Fruit fly (Drosophila melanogaster): ENCODE data around the gene nmd.

nmd gene

DNA sequence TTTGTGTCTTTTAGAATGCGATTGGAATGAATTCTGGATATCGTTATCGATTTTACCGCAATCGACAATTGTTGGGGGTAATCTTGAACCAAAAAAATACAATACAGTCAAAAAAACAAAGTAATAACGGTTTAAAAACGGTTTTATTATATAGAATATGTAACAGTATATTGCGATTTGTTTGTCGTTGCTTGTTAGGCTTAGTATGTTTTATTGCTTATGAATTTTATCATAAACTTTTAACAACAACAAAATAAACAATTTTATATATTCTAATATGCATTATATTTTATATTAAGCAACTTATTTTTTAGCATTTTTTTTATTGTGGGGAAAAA is 4.0 kb downstream of the nmd start, which contains the start of gene CYLD (continued):
- TF ChIP-seq CG3281 (GFP tag; optimal IDR thresholded peaks at IDR 0.05) (peak; percentile 63), Kr (GFP tag; optimal IDR thresholded peaks at IDR 0.05) (no peak), zf30C (GFP tag; optimal IDR thresholded peaks at IDR 0.05) (peak; percentile 86), zen (tag; optimal IDR thresholded peaks at IDR 0.05) (peak; percentile 62), CG14441 (GFP tag; IDR thresholded peaks at IDR 0.05) (0 out of 2 replicates have a peak, but pooled peaks have one; percentile 39), Eip74EF (GFP tag; optimal IDR thresholded peaks at IDR 0.05) (peak in 1 of 2 experiments; percentile 64), cg (GFP tag; optimal IDR thresholded peaks at IDR 0.05) (no peak), CG14050 (GFP tag; IDR thresholded peaks at IDR 0.05) (peak; percentile 47; the same call in 1 of the 3 replicates), CG15696 (tag; optimal IDR thresholded peaks at IDR 0.05) (peak; percentile 49), NfI (GFP tag; optimal IDR thresholded peaks at IDR 0.05) (peak; percentile 47), tup (GFP tag; optimal IDR thresholded peaks at IDR 0.05) (no peak), gfzf (GFP tag; optimal IDR thresholded peaks at IDR 0.05) (peak; percentile 37), kni (GFP tag; optimal IDR thresholded peaks at IDR 0.05) (no peak), CG10654 (GFP tag; optimal IDR thresholded peaks at IDR 0.05) (peak; percentile 61), dati (GFP tag; IDR thresholded peaks at IDR 0.05) (no peak), pros (GFP tag; optimal IDR thresholded peaks at IDR 0.05) (no peak), BEAF-32 (GFP tag; optimal IDR thresholded peaks at IDR 0.05) (peak; percentile 15), CG2875 (GFP tag; optimal IDR thresholded peaks at IDR 0.05) (peak; percentile 41), CG13894 (tag; optimal IDR thresholded peaks at IDR 0.05) (peak; percentile 58), CG30403 (GFP tag; optimal IDR thresholded peaks at IDR 0.05) (peak; percentile 80), CG17829 (tag; optimal IDR thresholded peaks at IDR 0.05) (peak; percentile 85), CG4424 (GFP tag; optimal IDR thresholded peaks at IDR 0.05) (peak; percentile 71), Rfx (GFP tag; IDR thresholded peaks at IDR 0.05) (peak; percentile 74; the same call in 1 of the 2 replicates), MBD-R2 (GFP tag; IDR thresholded peaks at IDR 0.05) (peak; percentile 56), cato (GFP tag; optimal IDR thresholded peaks at IDR 0.05; ENCODE audit: borderline replicate concordance) (peak; percentile 19), CG1603 (tag; optimal IDR thresholded peaks at IDR 0.05) (peak; percentile 76), CG34224 (GFP tag; IDR thresholded peaks at IDR 0.05; ENCODE audit: partially characterized antibody) (peak; percentile 35; the same call in 1 of the 3 replicates), CG30020 (tag; optimal IDR thresholded peaks at IDR 0.05) (peak; percentile 87), sqz (GFP tag; optimal IDR thresholded peaks at IDR 0.05) (peak; percentile 50), CG32767 (GFP tag; IDR thresholded peaks at IDR 0.05) (no peak), CG13424 (tag; optimal IDR thresholded peaks at IDR 0.05) (peak; percentile 79), Stat92E (GFP tag; optimal IDR thresholded peaks at IDR 0.05) (no peak), Rx (GFP tag; IDR thresholded peaks at IDR 0.05) (no peak), twi (tag; optimal IDR thresholded peaks at IDR 0.05) (peak; percentile 9), CG11696 (GFP tag; IDR thresholded peaks at IDR 0.05) (peak; percentile 40; the same call in 1 of the 2 replicates), gcm (GFP tag; optimal IDR thresholded peaks at IDR 0.05) (peak; percentile 73), CG13296 (GFP tag; optimal IDR thresholded peaks at IDR 0.05) (peak; percentile 72), CG10366 (GFP tag; IDR thresholded peaks at IDR 0.05) (peak; percentile 41; the same call in 1 of the 2 replicates), Xrp1 (GFP tag; IDR thresholded peaks at IDR 0.05) (peak; percentile 76), CG10543 (GFP tag; optimal IDR thresholded peaks at IDR 0.05) (no peak), Atf6 (GFP tag; IDR thresholded peaks at IDR 0.05) (peak; percentile 81), CG33557 (GFP tag; optimal IDR thresholded peaks at IDR 0.05) (peak; percentile 6), CG9727 (GFP tag; optimal IDR thresholded peaks at IDR 0.05) (peak; percentile 72), Camta (GFP tag; optimal IDR thresholded peaks at IDR 0.05) (peak; percentile 5), zfh1 (GFP tag; IDR thresholded peaks at IDR 0.05) (peak; percentile 81), CG18011 (GFP tag; optimal IDR thresholded peaks at IDR 0.05) (no peak), BtbVII (GFP tag; optimal IDR thresholded peaks at IDR 0.05) (peak; percentile 41), grau (tag; optimal IDR thresholded peaks at IDR 0.05) (peak; percentile 78), CG6683 (GFP tag; optimal IDR thresholded peaks at IDR 0.05) (peak; percentile 57)
